Worm (Caenorhabditis elegans) whole organism, mixed stage, embryonic: ENCODE results near the gene inft-2.

Experiments
- M03D4.4 ChIP-seq: sonication (generic microtip); optimal IDR thresholded peaks from 2 replicates; lab custom pipeline; 2017; ENCODE audit warnings: mild to moderate bottlenecking, missing genetic modification characterization, missing compliant biosample characterization
- bed-3 ChIP-seq: fragments of 200-800 bp; sonication (Bioruptor generic); optimal IDR thresholded peaks from 3 replicates; lab custom pipeline; 2018; ENCODE audit warnings: mild to moderate bottlenecking, missing genetic modification characterization, moderate library complexity, missing compliant biosample characterization
- blmp-1 ChIP-seq: fragments of 150-350 bp; optimal IDR thresholded peaks from 2 replicates; lab custom pipeline; 2014; ENCODE audit warnings: missing biosample characterization, missing genetic modification characterization
- ceh-39 ChIP-seq: fragments of 150-350 bp; optimal IDR thresholded peaks from 2 replicates; lab custom pipeline; 2014; ENCODE audit warnings: missing biosample characterization, missing genetic modification characterization
- ceh-43 ChIP-seq: fragments of 200-800 bp; sonication (Bioruptor generic); optimal IDR thresholded peaks from 2 replicates; lab custom pipeline; 2018; ENCODE audit warnings: mild to moderate bottlenecking, missing genetic modification characterization, moderate library complexity, missing compliant biosample characterization
- ceh-83 ChIP-seq: fragments of 200-800 bp; sonication (Bioruptor generic); optimal IDR thresholded peaks from 2 replicates; lab custom pipeline; 2018; ENCODE audit warnings: mild to moderate bottlenecking, missing genetic modification characterization, missing compliant biosample characterization
- ces-1 ChIP-seq: fragments of 150-350 bp; optimal IDR thresholded peaks from 2 replicates; lab custom pipeline; 2014; ENCODE audit warnings: missing biosample characterization, missing genetic modification reagents, missing genetic modification characterization
- cnd-1 ChIP-seq: fragments of 200-800 bp; sonication (Bioruptor generic); optimal IDR thresholded peaks from 2 replicates; lab custom pipeline; 2018; ENCODE audit warnings: mild to moderate bottlenecking, missing genetic modification characterization, missing compliant biosample characterization
- drap-1 ChIP-seq: fragments of 200-800 bp; sonication (Bioruptor generic); optimal IDR thresholded peaks from 3 replicates; lab custom pipeline; 2018; ENCODE audit warnings: mild to moderate bottlenecking, missing genetic modification characterization, missing compliant biosample characterization
- elt-1 ChIP-seq: sonication (generic microtip); optimal IDR thresholded peaks from 2 replicates; lab custom pipeline; 2017; ENCODE audit warnings: missing genetic modification characterization, mild to moderate bottlenecking, missing compliant biosample characterization, antibody characterized with exemption, moderate library complexity, borderline replicate concordance; ENCODE audit not compliant: insufficient read depth
- elt-3 ChIP-seq: fragments of 150-350 bp; optimal IDR thresholded peaks from 2 replicates; lab custom pipeline; 2014; ENCODE audit warnings: missing biosample characterization, missing genetic modification characterization
- flh-1 ChIP-seq: fragments of 200-800 bp; sonication (Bioruptor generic); optimal IDR thresholded peaks from 2 replicates; lab custom pipeline; 2018; ENCODE audit warnings: mild to moderate bottlenecking, missing genetic modification characterization, moderate library complexity, missing compliant biosample characterization
- ham-2 ChIP-seq: fragments of 200-800 bp; sonication (Bioruptor generic); optimal IDR thresholded peaks from 2 replicates; lab custom pipeline; 2018; ENCODE audit warnings: mild to moderate bottlenecking, missing genetic modification characterization, missing compliant biosample characterization
- hlh-1 ChIP-seq: fragments of 150-350 bp; optimal IDR thresholded peaks from 2 replicates; lab custom pipeline; 2014; ENCODE audit warnings: missing biosample characterization, missing genetic modification reagents, missing genetic modification characterization
- lin-13 ChIP-seq: fragments of 150-350 bp; optimal IDR thresholded peaks from 2 replicates; lab custom pipeline; 2014; ENCODE audit warnings: missing biosample characterization, missing genetic modification characterization
- lin-32 ChIP-seq: fragments of 200-800 bp; sonication (Bioruptor generic); optimal IDR thresholded peaks from 2 replicates; lab custom pipeline; 2018; ENCODE audit warnings: mild to moderate bottlenecking, missing genetic modification characterization, missing compliant biosample characterization
- lsy-2 ChIP-seq: fragments of 150-350 bp; optimal IDR thresholded peaks from 2 replicates; lab custom pipeline; 2014; ENCODE audit warnings: missing biosample characterization, missing genetic modification characterization
- mab-5 ChIP-seq: fragments of 150-350 bp; optimal IDR thresholded peaks from 2 replicates; lab custom pipeline; 2014; ENCODE audit warnings: missing biosample characterization, missing genetic modification characterization
- mep-1 ChIP-seq: fragments of 150-350 bp; optimal IDR thresholded peaks from 2 replicates; lab custom pipeline; 2017; ENCODE audit warnings: missing biosample characterization, missing genetic modification reagents, missing genetic modification characterization, inconsistent platforms
- mls-2 ChIP-seq: sonication (generic microtip); optimal IDR thresholded peaks from 2 replicates; lab custom pipeline; 2016; ENCODE audit warnings: mild to moderate bottlenecking, missing genetic modification characterization, moderate library complexity, missing compliant biosample characterization
- nhr-12 ChIP-seq: fragments of 150-350 bp; optimal IDR thresholded peaks from 2 replicates; lab custom pipeline; 2014; ENCODE audit warnings: missing biosample characterization, missing genetic modification characterization
- nhr-2 ChIP-seq: fragments of 150-350 bp; optimal IDR thresholded peaks from 2 replicates; lab custom pipeline; 2014; ENCODE audit warnings: missing biosample characterization, missing genetic modification characterization
- nhr-237 ChIP-seq: fragments of 150-350 bp; optimal IDR thresholded peaks from 2 replicates; lab custom pipeline; 2014; ENCODE audit warnings: missing biosample characterization, missing genetic modification characterization
- nhr-28 ChIP-seq: fragments of 150-350 bp; optimal IDR thresholded peaks from 2 replicates; lab custom pipeline; 2014; ENCODE audit warnings: missing biosample characterization, missing genetic modification characterization
- nhr-76 ChIP-seq: sonication (generic microtip); optimal IDR thresholded peaks from 2 replicates; lab custom pipeline; 2017; ENCODE audit warnings: missing biosample characterization, missing genetic modification characterization
- pha-4 ChIP-seq: fragments of 150-350 bp; optimal IDR thresholded peaks from 2 replicates; lab custom pipeline; 2018; ENCODE audit warnings: missing biosample characterization, missing genetic modification reagents, missing genetic modification characterization
- sem-2 ChIP-seq: fragments of 200-800 bp; sonication (Bioruptor generic); optimal IDR thresholded peaks from 2 replicates; lab custom pipeline; 2018; ENCODE audit warnings: mild to moderate bottlenecking, missing genetic modification characterization, missing compliant biosample characterization
- snpc-4 ChIP-seq: fragments of 150-350 bp; optimal IDR thresholded peaks from 2 replicates; lab custom pipeline; 2014; ENCODE audit warnings: missing biosample characterization, missing genetic modification characterization
- sptf-1 ChIP-seq: sonication (generic microtip); optimal IDR thresholded peaks from 2 replicates; lab custom pipeline; 2017; ENCODE audit warnings: mild to moderate bottlenecking, missing genetic modification characterization, moderate library complexity, missing compliant biosample characterization
- tbx-8 ChIP-seq: fragments of 200-800 bp; sonication (Bioruptor generic); optimal IDR thresholded peaks from 2 replicates; lab custom pipeline; 2018; ENCODE audit warnings: mild to moderate bottlenecking, missing genetic modification characterization, moderate library complexity, missing compliant biosample characterization
- unc-120 ChIP-seq: sonication (generic microtip); optimal IDR thresholded peaks from 2 replicates; lab custom pipeline; 2017; ENCODE audit warnings: missing genetic modification characterization, missing compliant biosample characterization; ENCODE audit not compliant: poor library complexity, severe bottlenecking
- unc-39 ChIP-seq: fragments of 150-350 bp; optimal IDR thresholded peaks from 2 replicates; lab custom pipeline; 2014; ENCODE audit warnings: missing biosample characterization, missing genetic modification characterization
- unc-62 ChIP-seq: fragments of 150-350 bp; optimal IDR thresholded peaks from 2 replicates; lab custom pipeline; 2014; ENCODE audit warnings: missing biosample characterization, missing genetic modification reagents, missing genetic modification characterization
- zip-8 ChIP-seq: fragments of 150-350 bp; optimal IDR thresholded peaks from 2 replicates; lab custom pipeline; 2014; ENCODE audit warnings: missing biosample characterization, missing genetic modification characterization
- ztf-11 ChIP-seq: fragments of 150-350 bp; optimal IDR thresholded peaks from 2 replicates; lab custom pipeline; 2014; ENCODE audit warnings: missing biosample characterization, missing genetic modification characterization

The inft-2 gene

DNA sequence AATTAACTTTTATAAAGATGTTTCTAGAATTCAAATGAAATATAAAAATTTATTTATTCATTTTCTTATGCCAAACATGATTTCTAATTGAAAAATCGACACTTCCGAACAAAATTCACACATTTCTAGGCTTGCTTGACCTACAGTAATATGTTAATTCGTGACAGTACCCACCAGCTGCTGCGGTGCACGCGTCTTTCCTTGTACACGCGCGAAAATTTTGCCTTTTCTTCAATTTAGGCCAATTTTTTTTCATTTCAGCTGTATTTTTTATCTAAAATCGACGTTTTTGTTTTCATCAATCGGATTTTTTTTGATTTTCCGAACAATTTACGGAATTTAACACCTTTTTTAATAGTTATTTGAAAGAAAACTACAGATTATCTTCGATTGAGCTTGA is 2.0 kb upstream of the inft-2 start:
- TF ChIP-seq sem-2 (GFP tag; lab: Kevin White, UChicago) = no peak

DNA sequence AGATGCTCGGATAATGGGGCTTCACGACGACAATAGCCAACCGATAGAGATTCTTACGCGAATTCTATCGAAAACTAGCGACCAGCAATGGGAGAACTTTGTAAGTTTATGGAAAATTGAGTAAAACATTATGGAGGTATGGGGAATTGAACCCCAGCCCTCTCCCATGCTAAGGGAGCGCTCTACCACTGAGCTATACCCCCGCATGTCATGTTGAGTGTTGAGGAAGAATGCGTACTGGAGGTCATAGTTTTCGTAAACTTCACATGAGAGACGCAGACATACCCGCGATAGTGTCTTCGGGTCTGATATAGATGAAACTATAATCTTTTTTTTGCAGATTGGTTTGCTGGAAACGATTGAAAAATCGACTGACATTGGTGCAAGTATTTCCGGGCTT is 1.3 kb downstream of the inft-2 start:
- TF ChIP-seq nhr-12 (tag; lab: Kevin White, UChicago) = no peak
- TF ChIP-seq ces-1 = no peak
- no peak for TF ChIP-seq nhr-2 (tag; lab: Kevin White, UChicago)
- TF ChIP-seq sptf-1 = peak; percentile 93
- TF ChIP-seq ceh-43 (GFP tag; lab: Kevin White, UChicago) = peak; percentile 78
- TF ChIP-seq flh-1 (GFP tag; lab: Kevin White, UChicago) = peak; percentile 41
- TF ChIP-seq tbx-8 (GFP tag; lab: Kevin White, UChicago) = peak; percentile 62
- TF ChIP-seq unc-120 (tag; lab: Kevin White, UChicago) = peak; percentile 87
- TF ChIP-seq nhr-28 (tag; lab: Kevin White, UChicago) = peak; percentile 69
- TF ChIP-seq zip-8 (tag; lab: Kevin White, UChicago) = no peak
- TF ChIP-seq cnd-1 = peak; percentile 79
- TF ChIP-seq ceh-83 = peak; percentile 92
- peak; percentile 90 for TF ChIP-seq ham-2
- peak; percentile 26 for TF ChIP-seq mep-1 (tag; lab: Kevin White, UChicago)
- TF ChIP-seq hlh-1 = no peak
- TF ChIP-seq elt-1 (tag; lab: Kevin White, UChicago) = peak; percentile 16
- TF ChIP-seq M03D4.4 (tag; lab: Kevin White, UChicago) = peak; percentile 87
- no peak for TF ChIP-seq unc-39
- peak; percentile 37 for TF ChIP-seq unc-62 (GFP tag; lab: Kevin White, UChicago)
- no peak for TF ChIP-seq mab-5
- TF ChIP-seq snpc-4 (tag; lab: Kevin White, UChicago) = no peak
- TF ChIP-seq drap-1 (GFP tag; lab: Kevin White, UChicago) = peak; percentile 87
- TF ChIP-seq blmp-1 (tag; lab: Kevin White, UChicago) = no peak
- TF ChIP-seq mls-2 (tag; lab: Kevin White, UChicago) = peak; percentile 94
- TF ChIP-seq bed-3 (GFP tag; lab: Kevin White, UChicago) = peak; percentile 74
- peak; percentile 10 for TF ChIP-seq nhr-237 (tag; lab: Kevin White, UChicago)
- no peak for TF ChIP-seq lsy-2
- peak; percentile 80 for TF ChIP-seq sem-2 (GFP tag; lab: Kevin White, UChicago)
- TF ChIP-seq ztf-11 (tag; lab: Kevin White, UChicago) = no peak
- peak; percentile 43 for TF ChIP-seq lin-13 (tag; lab: Kevin White, UChicago)
- peak; percentile 29 for TF ChIP-seq pha-4 (tag; lab: Kevin White, UChicago)
- no peak for TF ChIP-seq ceh-39 (tag; lab: Kevin White, UChicago)
- no peak for TF ChIP-seq elt-3
- no peak for TF ChIP-seq nhr-76 (tag; lab: Kevin White, UChicago)
- peak; percentile 86 for TF ChIP-seq lin-32 (GFP tag; lab: Kevin White, UChicago)

DNA sequence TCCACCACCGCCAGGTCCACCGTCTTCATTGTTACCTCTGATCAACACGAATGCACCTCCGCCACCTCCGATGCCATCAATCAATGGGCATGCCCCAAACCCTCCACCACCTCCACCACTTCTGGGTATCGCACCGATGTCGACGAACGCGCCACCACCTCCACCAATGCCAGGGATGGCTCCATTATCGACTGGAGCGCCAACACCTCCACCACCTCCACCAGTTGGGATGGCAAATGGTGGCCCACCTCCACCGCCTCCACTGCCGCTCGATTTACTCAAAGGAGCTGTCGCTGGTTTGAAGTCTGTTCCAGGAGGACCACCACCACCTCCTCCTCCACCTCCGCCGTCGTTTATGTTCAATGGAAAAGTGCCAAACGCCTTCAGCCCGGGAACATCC is 2.3 kb downstream of the inft-2 start:
- TF ChIP-seq ces-1 = no peak

DNA sequence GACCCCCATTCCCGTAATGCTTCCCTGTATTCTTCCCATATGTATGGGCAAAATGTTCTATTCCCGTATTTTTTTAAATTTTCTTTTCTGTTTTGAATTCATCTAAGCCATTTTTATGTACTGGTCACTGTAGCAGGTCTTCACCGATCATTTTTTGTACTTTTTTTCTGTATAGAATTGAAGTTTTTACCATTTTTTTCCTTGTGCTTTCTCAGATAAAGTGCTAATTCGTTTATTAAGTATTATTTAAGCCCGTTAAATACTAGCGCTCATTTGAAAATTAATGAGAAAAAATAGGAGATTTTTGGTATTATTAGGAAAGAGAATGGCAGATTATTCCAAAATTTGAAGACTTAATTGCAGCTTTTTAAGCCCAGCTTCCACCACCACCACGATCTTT is 4.6 kb downstream of the inft-2 start:
- TF ChIP-seq drap-1 (GFP tag; lab: Kevin White, UChicago) = no peak
- TF ChIP-seq elt-3 = no peak
- no peak for TF ChIP-seq pha-4 (tag; lab: Kevin White, UChicago)
- TF ChIP-seq, all 35 proteins: peak for 0

DNA sequence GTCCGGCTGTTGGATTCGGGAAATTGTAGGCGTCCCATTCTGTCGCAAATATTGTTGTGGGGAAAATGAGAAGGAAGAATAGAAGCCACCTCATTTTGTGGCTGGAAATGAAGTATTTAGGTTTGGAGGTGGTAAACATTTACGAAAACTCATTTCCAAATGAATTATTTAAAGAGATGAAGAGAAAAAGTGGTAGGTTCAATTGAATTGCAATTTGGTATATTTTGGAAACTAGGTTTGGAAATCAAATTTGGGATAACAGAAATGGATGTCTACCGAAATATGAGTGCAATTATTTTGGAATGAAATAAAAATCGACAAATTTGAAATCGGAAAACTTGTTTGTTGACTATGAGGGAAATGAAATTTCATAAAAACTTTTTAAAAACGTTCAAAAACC is 6.7 kb downstream of the inft-2 start, which contains the start of gene F15B9.10:
F15B9.10 (minus strand) TSS at position 101 of the 400 bp plus-strand sequence.
- no peak for TF ChIP-seq drap-1 (GFP tag; lab: Kevin White, UChicago)
- TF ChIP-seq elt-3 = no peak
- TF ChIP-seq elt-1 (tag; lab: Kevin White, UChicago) = no peak
- no peak for TF ChIP-seq ces-1
- no peak for TF ChIP-seq sem-2 (GFP tag; lab: Kevin White, UChicago)
